Fruit fly (Drosophila melanogaster) whole organism, embryonic: ENCODE measurements around the gene Sec24CD.
A peak's percentile ranks its signal among the peaks of the same experiment; 100 is the strongest.

Source experiments
- ATbp ChIP-seq: fragments of 200-800 bp; sonication (Bioruptor generic); optimal IDR thresholded peaks from 2 replicates; lab custom pipeline; 2017; ENCODE audit warnings: missing biosample characterization, mild to moderate bottlenecking, missing genetic modification characterization, missing genetic modification reagents
- Bteb2 ChIP-seq: fragments of 200-800 bp; sonication (Bioruptor generic); optimal IDR thresholded peaks from 2 replicates; lab custom pipeline; 2016; ENCODE audit warnings: missing biosample characterization, missing genetic modification characterization
- CG10654 ChIP-seq: fragments of 200-800 bp; sonication (Bioruptor generic); optimal IDR thresholded peaks from 2 replicates; lab custom pipeline; 2016; ENCODE audit warnings: missing biosample characterization, missing genetic modification characterization
- CG12659 ChIP-seq: fragments of 200-800 bp; sonication (Bioruptor generic); optimal IDR thresholded peaks from 3 replicates; lab custom pipeline; 2017; ENCODE audit warnings: mild to moderate bottlenecking, missing biosample characterization, missing genetic modification reagents, missing genetic modification characterization
- CG13287 ChIP-seq: fragments of 200-800 bp; sonication (Bioruptor generic); IDR thresholded peaks from 2 replicates; pipeline ENCODE4 v1.3.6; 2022; ENCODE audit warnings: missing biosample characterization, missing genetic modification characterization; ENCODE audit not compliant: partially characterized antibody
- CG1603 ChIP-seq: fragments of 200-800 bp; sonication (Bioruptor generic); optimal IDR thresholded peaks from 2 replicates; lab custom pipeline; 2019; ENCODE audit warnings: missing biosample characterization, mild to moderate bottlenecking, missing genetic modification characterization, moderate library complexity
- CG1647 ChIP-seq: fragments of 200-800 bp; sonication (Bioruptor generic); optimal IDR thresholded peaks from 3 replicates; lab custom pipeline; 2016; ENCODE audit warnings: missing biosample characterization, missing genetic modification characterization
- CG18262 ChIP-seq: fragments of 200-800 bp; optimal IDR thresholded peaks from 3 replicates; lab custom pipeline; 2019; ENCODE audit warnings: missing biosample characterization, mild to moderate bottlenecking, missing genetic modification characterization, moderate library complexity
- CG2678 ChIP-seq: fragments of 200-800 bp; sonication (Bioruptor generic); optimal IDR thresholded peaks from 3 replicates; lab custom pipeline; 2019; ENCODE audit warnings: missing biosample characterization, mild to moderate bottlenecking, missing genetic modification characterization, moderate library complexity
- CG30403 ChIP-seq: fragments of 200-800 bp; sonication (Bioruptor generic); optimal IDR thresholded peaks from 3 replicates; lab custom pipeline; 2016; ENCODE audit warnings: missing biosample characterization, missing genetic modification characterization
- CG3065 ChIP-seq: fragments of 200-800 bp; sonication (Bioruptor generic); optimal IDR thresholded peaks from 2 replicates; lab custom pipeline; 2016; ENCODE audit warnings: missing biosample characterization, missing genetic modification characterization
- CG32767 ChIP-seq: fragments of 200-800 bp; sonication (Bioruptor generic); IDR thresholded peaks from 2 replicates; pipeline ENCODE4 v1.3.6; 2022; ENCODE audit warnings: missing biosample characterization, missing genetic modification characterization
- CG33213 ChIP-seq: fragments of 200-800 bp; sonication (Bioruptor generic); optimal IDR thresholded peaks from 3 replicates; lab custom pipeline; 2016; ENCODE audit warnings: missing biosample characterization, missing genetic modification characterization
- CG4617 ChIP-seq: fragments of 200-800 bp; sonication (Bioruptor generic); optimal IDR thresholded peaks from 3 replicates; lab custom pipeline; 2016; ENCODE audit warnings: missing biosample characterization, missing genetic modification characterization, borderline replicate concordance
- CG6689 ChIP-seq: fragments of 200-800 bp; sonication (Bioruptor generic); IDR thresholded peaks from 2 replicates; pipeline ENCODE4 v1.3.6; 2022; ENCODE audit warnings: missing biosample characterization, missing genetic modification characterization
- CG6765 ChIP-seq: fragments of 200-800 bp; sonication (Bioruptor generic); optimal IDR thresholded peaks from 3 replicates; lab custom pipeline; 2017; ENCODE audit warnings: missing biosample characterization, mild to moderate bottlenecking, missing genetic modification characterization
- CG8089 ChIP-seq: fragments of 200-800 bp; sonication (Bioruptor generic); optimal IDR thresholded peaks from 3 replicates; lab custom pipeline; 2016; ENCODE audit warnings: missing biosample characterization, missing genetic modification characterization
- CoRest ChIP-seq: fragments of 200-800 bp; sonication (Bioruptor generic); optimal IDR thresholded peaks from 3 replicates; lab custom pipeline; 2018; ENCODE audit warnings: missing biosample characterization, mild to moderate bottlenecking, missing genetic modification characterization, moderate library complexity
- Ets65A ChIP-seq: fragments of 200-800 bp; sonication (Bioruptor generic); peaks from one replicate; lab custom pipeline; 2016; ENCODE audit warnings: missing biosample characterization, missing genetic modification characterization
- Fer2 ChIP-seq: fragments of 200-800 bp; sonication (Bioruptor generic); optimal IDR thresholded peaks from 2 replicates; lab custom pipeline; 2018; ENCODE audit warnings: missing biosample characterization, mild to moderate bottlenecking, missing genetic modification characterization, moderate library complexity
- HLH54F ChIP-seq: fragments of 200-800 bp; sonication (Bioruptor generic); optimal IDR thresholded peaks from 3 replicates; lab custom pipeline; 2016; ENCODE audit warnings: missing biosample characterization, missing genetic modification characterization
- Hr51 ChIP-seq, 2 experiments: fragments of 200-800 bp; sonication (Bioruptor generic); optimal IDR thresholded peaks; 2 replicates in 1 of 2; 3 replicates in 1 of 2; lab custom pipeline; 2016 to 2018; ENCODE audit warnings: missing biosample characterization in 2 of 2, missing genetic modification characterization in 2 of 2, mild to moderate bottlenecking in 1 of 2, moderate library complexity in 1 of 2
- Hsf ChIP-seq: fragments of 200-800 bp; sonication (Bioruptor generic); optimal IDR thresholded peaks from 3 replicates; lab custom pipeline; 2016; ENCODE audit warnings: missing biosample characterization, missing genetic modification characterization
- Mad ChIP-seq: fragments of 200-800 bp; sonication (Bioruptor generic); optimal IDR thresholded peaks from 2 replicates; lab custom pipeline; 2016; ENCODE audit warnings: missing biosample characterization, missing genetic modification characterization
- Max ChIP-seq: fragments of 200-800 bp; sonication (Bioruptor generic); optimal IDR thresholded peaks from 2 replicates; lab custom pipeline; 2016; ENCODE audit warnings: missing biosample characterization, mild to moderate bottlenecking, missing genetic modification characterization
- Opbp ChIP-seq: fragments of 200-800 bp; sonication (Bioruptor generic); IDR thresholded peaks from 3 replicates; pipeline ENCODE4 v1.3.6; 2022; ENCODE audit warnings: missing biosample characterization, missing genetic modification characterization; ENCODE audit not compliant: partially characterized antibody
- Optix ChIP-seq: fragments of 200-800 bp; sonication (Bioruptor generic); IDR thresholded peaks from 3 replicates; pipeline ENCODE4 v1.3.6; 2022; ENCODE audit warnings: missing biosample characterization, missing genetic modification characterization
- Pdp1 ChIP-seq, 2 experiments: fragments of 200-800 bp; sonication (Bioruptor generic); optimal IDR thresholded peaks; 3 replicates each; lab custom pipeline; 2016; ENCODE audit warnings: missing biosample characterization in 2 of 2, missing genetic modification characterization in 2 of 2, mild to moderate bottlenecking in 1 of 2, moderate library complexity in 1 of 2
- Six4 ChIP-seq: fragments of 200-800 bp; sonication (Bioruptor generic); optimal IDR thresholded peaks from 2 replicates; lab custom pipeline; 2016; ENCODE audit warnings: missing biosample characterization, missing genetic modification characterization
- ac ChIP-seq: fragments of 200-800 bp; sonication (Bioruptor generic); optimal IDR thresholded peaks from 3 replicates; lab custom pipeline; 2017; ENCODE audit warnings: missing biosample characterization, mild to moderate bottlenecking, missing genetic modification characterization
- bab2 ChIP-seq: fragments of 200-800 bp; sonication (Bioruptor generic); optimal IDR thresholded peaks from 2 replicates; lab custom pipeline; 2016; ENCODE audit warnings: missing biosample characterization, missing genetic modification characterization
- bcd ChIP-seq: fragments of 200-800 bp; sonication (Bioruptor generic); optimal IDR thresholded peaks from 2 replicates; lab custom pipeline; 2017; ENCODE audit warnings: missing biosample characterization, mild to moderate bottlenecking, missing genetic modification characterization
- br ChIP-seq: fragments of >200 bp; optimal IDR thresholded peaks from 2 replicates; lab custom pipeline; 2017
- cad ChIP-seq: fragments of >200 bp; optimal IDR thresholded peaks from 2 replicates; lab custom pipeline; 2017; ENCODE audit warnings: missing biosample characterization, missing genetic modification characterization
- chif ChIP-seq, 2 experiments: fragments of 200-800 bp; sonication (Bioruptor generic); optimal IDR thresholded peaks; 3 replicates each; lab custom pipeline; 2016; ENCODE audit warnings: missing biosample characterization in 2 of 2, missing genetic modification characterization in 2 of 2
- chinmo ChIP-seq: fragments of 200-800 bp; sonication (Bioruptor generic); IDR thresholded peaks from 4 replicates; pipeline ENCODE4 v1.3.6; 2022; ENCODE audit warnings: missing biosample characterization, missing genetic modification characterization; ENCODE audit not compliant: partially characterized antibody
- chm ChIP-seq: fragments of 200-800 bp; sonication (Bioruptor generic); IDR thresholded peaks from 2 replicates; pipeline ENCODE4 v1.3.6; 2022; ENCODE audit warnings: missing biosample characterization, missing genetic modification characterization
- dimm ChIP-seq: fragments of 200-800 bp; sonication (Bioruptor generic); IDR thresholded peaks from 2 replicates; pipeline ENCODE4 v1.3.6; 2022; ENCODE audit warnings: missing biosample characterization, missing genetic modification characterization
- dysf ChIP-seq: fragments of 200-800 bp; sonication (Bioruptor generic); IDR thresholded peaks from 3 replicates; pipeline ENCODE4 v1.3.6; 2022; ENCODE audit warnings: missing biosample characterization, missing genetic modification characterization
- fd3F ChIP-seq: fragments of 200-800 bp; sonication (Bioruptor generic); optimal IDR thresholded peaks from 2 replicates; lab custom pipeline; 2018; ENCODE audit warnings: missing biosample characterization, mild to moderate bottlenecking, missing genetic modification characterization, moderate library complexity
- hbn ChIP-seq: fragments of 200-800 bp; sonication (Bioruptor generic); IDR thresholded peaks from 2 replicates; pipeline ENCODE4 v1.3.6; 2022; ENCODE audit warnings: missing biosample characterization, missing genetic modification characterization; ENCODE audit not compliant: partially characterized antibody
- kay ChIP-seq: fragments of 200-800 bp; sonication (Bioruptor generic); optimal IDR thresholded peaks from 2 replicates; lab custom pipeline; 2016; ENCODE audit warnings: missing biosample characterization, missing genetic modification characterization
- nerfin-1 ChIP-seq: fragments of 200-800 bp; sonication (Bioruptor generic); optimal IDR thresholded peaks from 3 replicates; lab custom pipeline; 2019; ENCODE audit warnings: missing biosample characterization, mild to moderate bottlenecking, missing genetic modification characterization, moderate library complexity
- org-1 ChIP-seq: fragments of 200-800 bp; sonication (Bioruptor generic); optimal IDR thresholded peaks from 2 replicates; lab custom pipeline; 2017; ENCODE audit warnings: missing biosample characterization, missing genetic modification characterization
- run ChIP-seq: fragments of 200-800 bp; sonication (Bioruptor generic); optimal IDR thresholded peaks from 3 replicates; lab custom pipeline; 2018; ENCODE audit warnings: missing biosample characterization, mild to moderate bottlenecking, missing genetic modification characterization
- shn ChIP-seq: fragments of 200-800 bp; sonication (Bioruptor generic); optimal IDR thresholded peaks from 3 replicates; lab custom pipeline; 2016; ENCODE audit warnings: missing biosample characterization, missing genetic modification characterization
- stc ChIP-seq: fragments of 200-800 bp; sonication (Bioruptor generic); IDR thresholded peaks from 2 replicates; pipeline ENCODE4 v1.3.6; 2022; ENCODE audit warnings: missing biosample characterization, missing genetic modification characterization
- tna ChIP-seq: fragments of 200-800 bp; sonication (Bioruptor generic); IDR thresholded peaks from 2 replicates; pipeline ENCODE4 v1.3.6; 2022; ENCODE audit warnings: missing biosample characterization, missing genetic modification characterization; ENCODE audit not compliant: partially characterized antibody
- zfh2 ChIP-seq: fragments of 200-800 bp; sonication (Bioruptor generic); optimal IDR thresholded peaks from 2 replicates; lab custom pipeline; 2016; ENCODE audit warnings: missing biosample characterization, missing genetic modification characterization

The Sec24CD gene

DNA sequence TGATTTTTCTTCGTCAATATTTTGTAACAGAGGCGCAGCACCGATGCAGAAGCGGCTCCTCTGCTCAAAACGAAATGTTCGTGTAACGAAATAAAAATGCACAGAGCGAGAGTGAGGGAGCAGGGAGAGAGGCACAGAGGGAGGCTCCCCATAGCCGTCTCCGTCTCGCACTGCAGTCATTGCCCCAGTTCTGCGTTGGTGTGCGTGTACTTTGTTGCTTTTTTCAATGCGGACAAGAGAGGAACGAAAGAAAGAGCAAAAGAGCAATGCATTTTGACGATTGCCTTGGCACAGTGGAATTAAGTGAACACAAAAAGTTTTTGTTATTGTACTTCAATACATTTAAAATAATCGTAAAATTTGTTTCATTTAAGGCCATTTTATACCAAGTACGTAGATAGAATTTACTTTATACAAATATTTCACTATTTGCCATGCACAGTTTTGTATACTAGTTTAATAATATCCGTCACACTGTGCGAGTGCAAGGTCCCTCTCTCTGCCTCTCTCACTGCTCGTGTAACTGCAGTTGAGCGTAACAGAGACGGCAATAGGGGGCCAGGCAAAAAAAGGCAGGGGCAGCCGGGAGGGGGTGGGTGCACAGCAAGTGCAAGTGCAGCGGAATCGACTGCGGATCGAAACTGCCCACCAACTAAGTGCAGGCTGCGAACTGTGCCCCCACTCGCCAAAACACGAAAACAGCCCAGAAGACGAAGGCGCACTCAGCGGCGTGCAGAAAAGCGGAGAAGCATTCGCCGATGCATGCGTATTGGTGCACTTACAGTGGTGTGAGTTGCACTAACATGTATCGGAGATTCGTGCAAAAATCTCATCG is 34.4 kb downstream of the Sec24CD start (continued):
- peak; percentile 73; the same call in 1 of the 4 replicates for TF ChIP-seq chinmo
- no peak for TF ChIP-seq CG6765 (GFP tag; lab: Kevin White, UChicago)
- TF ChIP-seq bab2 (GFP tag; lab: Kevin White, UChicago), result peak; percentile 98
- peak; percentile 99 for TF ChIP-seq dimm (GFP tag; lab: Robert Waterston, UW)
- peak; percentile 100 for TF ChIP-seq CG18262 (tag; lab: Kevin White, UChicago)
- TF ChIP-seq CG32767 (GFP tag; lab: Robert Waterston, UW), result peak; percentile 99
- TF ChIP-seq kay (GFP tag; lab: Kevin White, UChicago), result peak; percentile 98
- TF ChIP-seq CoRest (tag; lab: Kevin White, UChicago), result peak; percentile 98
- TF ChIP-seq ATbp (GFP tag; lab: Kevin White, UChicago), result peak; percentile 99
- TF ChIP-seq Max (GFP tag; lab: Kevin White, UChicago), result peak; percentile 98
- peak; percentile 98 for TF ChIP-seq Hsf
- peak; percentile 97 for TF ChIP-seq Optix (GFP tag; lab: Robert Waterston, UW)
- peak; percentile 93 for TF ChIP-seq Bteb2
- TF ChIP-seq CG2678 (tag; lab: Kevin White, UChicago), result peak; percentile 98
- peak; percentile 97 for TF ChIP-seq bcd
- peak; percentile 98 for TF ChIP-seq CG10654 (GFP tag; lab: Kevin White, UChicago)
- no peak for TF ChIP-seq CG13287 (GFP tag; lab: Robert Waterston, UW)
- TF ChIP-seq CG33213 (GFP tag; lab: Kevin White, UChicago), result peak; percentile 98
- TF ChIP-seq fd3F (GFP tag; lab: Kevin White, UChicago), result peak; percentile 76
- peak; percentile 97 to 98 for TF ChIP-seq Pdp1 (GFP tag; optimal IDR thresholded peaks at IDR 0.05; lab: Kevin White, UChicago)
- peak; percentile 98 for TF ChIP-seq nerfin-1
- peak; percentile 96 for TF ChIP-seq CG1647
- no peak for TF ChIP-seq br (lab: Kevin White, UChicago)
- peak; percentile 96 for TF ChIP-seq CG3065 (GFP tag; lab: Kevin White, UChicago)
- peak; percentile 99 for TF ChIP-seq Six4 (GFP tag; lab: Kevin White, UChicago)
- peak; percentile 97 for TF ChIP-seq CG12659 (GFP tag; lab: Kevin White, UChicago)
- TF ChIP-seq cad (GFP tag; lab: Kevin White, UChicago), result no peak
- TF ChIP-seq ac (GFP tag; lab: Kevin White, UChicago), result peak; percentile 99
- TF ChIP-seq chif (GFP tag; optimal IDR thresholded peaks at IDR 0.05; lab: Kevin White, UChicago), result peak; percentile 98 to 99
- TF ChIP-seq shn (GFP tag; lab: Kevin White, UChicago), result peak; percentile 95
- peak; percentile 99 for TF ChIP-seq CG1603
- TF ChIP-seq stc (GFP tag; lab: Robert Waterston, UW), result peak; percentile 100
- TF ChIP-seq hbn, result peak; percentile 30
- TF ChIP-seq Fer2, result peak; percentile 72
- TF ChIP-seq org-1 (GFP tag; lab: Kevin White, UChicago), result peak; percentile 99
- TF ChIP-seq Opbp, result peak; percentile 64; the same call in 2 of the 3 replicates
- TF ChIP-seq CG4617, result peak; percentile 98
- TF ChIP-seq CG30403, result peak; percentile 99
- TF ChIP-seq chm, result peak; percentile 99
- peak; percentile 89 for TF ChIP-seq HLH54F
- peak; percentile 96 for TF ChIP-seq dysf (GFP tag; lab: Robert Waterston, UW)
- TF ChIP-seq Mad (GFP tag; lab: Kevin White, UChicago), result peak; percentile 98
- TF ChIP-seq Ets65A (GFP tag; lab: Kevin White, UChicago), result peak; percentile 99
- TF ChIP-seq CG8089 (GFP tag; lab: Kevin White, UChicago), result peak; percentile 98
- TF ChIP-seq zfh2 (GFP tag; lab: Kevin White, UChicago), result no peak
- TF ChIP-seq Hr51 (GFP tag; optimal IDR thresholded peaks at IDR 0.05; lab: Kevin White, UChicago), result peak; percentile 95 to 99
- TF ChIP-seq run (tag; lab: Kevin White, UChicago), result peak; percentile 98
- TF ChIP-seq tna, result no peak
- TF ChIP-seq CG6689 (GFP tag; lab: Robert Waterston, UW), result peak; percentile 99
